Worm (Caenorhabditis elegans): ENCODE data around the gene B0244.17.

DNA sequence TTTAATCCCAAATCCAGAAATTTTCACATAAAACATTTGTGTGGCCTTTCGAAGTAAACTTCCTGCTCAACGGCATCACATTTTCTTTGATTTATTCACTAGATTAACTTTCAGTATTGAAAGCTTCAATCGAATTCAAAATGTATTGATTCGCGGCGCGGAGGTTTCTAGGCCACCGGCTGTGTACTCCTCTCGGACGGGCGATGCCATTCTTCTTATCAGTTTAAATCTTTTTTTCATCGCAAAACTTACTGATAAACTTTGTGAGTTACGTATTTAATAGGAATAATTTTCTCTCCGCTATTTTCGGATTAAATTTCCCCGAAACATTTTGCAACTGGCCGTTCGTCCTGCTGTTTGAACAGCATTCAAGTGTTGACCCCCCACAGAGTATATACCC, 11.1 kb upstream of the B0244.17 start:
- TF ChIP-seq unc-39 (tag; optimal IDR thresholded peaks at IDR 0.05) = no peak
- no peak for TF ChIP-seq hlh-1 (tag; optimal IDR thresholded peaks at IDR 0.05)
- TF ChIP-seq ceh-39 (tag; optimal IDR thresholded peaks at IDR 0.05) = no peak
- no peak for TF ChIP-seq nhr-28 (tag; optimal IDR thresholded peaks at IDR 0.05)
- no peak for TF ChIP-seq unc-62 (GFP tag; optimal IDR thresholded peaks at IDR 0.05)
- no peak for TF ChIP-seq lin-13 (tag; optimal IDR thresholded peaks at IDR 0.05)
- no peak for TF ChIP-seq ceh-83 (GFP tag; optimal IDR thresholded peaks at IDR 0.05)
- no peak for TF ChIP-seq pha-4 (tag; optimal IDR thresholded peaks at IDR 0.05)
- peak; percentile 38 for TF ChIP-seq ces-1 (GFP tag; optimal IDR thresholded peaks at IDR 0.05)
- no peak for TF ChIP-seq unc-120 (tag; optimal IDR thresholded peaks at IDR 0.05; ENCODE audit: poor library complexity, severe bottlenecking)
- no peak for TF ChIP-seq lsy-2 (tag; optimal IDR thresholded peaks at IDR 0.05)
- no peak for TF ChIP-seq ztf-11 (tag; optimal IDR thresholded peaks at IDR 0.05)

Data from whole organism, mixed stage, embryonic.